Fruit fly (Drosophila melanogaster): ENCODE data around the gene CG42637.

CG42637 gene

dm6 chr3L:19817807-19818531 lies 24.6 kb upstream of the CG42637 start, which contains the start of the genes Fibp and Deaf1 (continued):
- peak; percentile 60 for TF ChIP-seq Fer2 (tag; optimal IDR thresholded peaks at IDR 0.05)
- no peak for TF ChIP-seq tio (GFP tag; optimal IDR thresholded peaks at IDR 0.05)
- TF ChIP-seq NfI (GFP tag; optimal IDR thresholded peaks at IDR 0.05), result peak; percentile 70
- TF ChIP-seq Lpt (GFP tag; optimal IDR thresholded peaks at IDR 0.05), result peak; percentile 25
- peak; percentile 70 for TF ChIP-seq Dek (tag; optimal IDR thresholded peaks at IDR 0.05)
- TF ChIP-seq ssp (GFP tag; IDR thresholded peaks at IDR 0.05), result peak; percentile 62
- TF ChIP-seq CG7928 (GFP tag; optimal IDR thresholded peaks at IDR 0.05), result peak; percentile 6
- TF ChIP-seq CG13296 (GFP tag; optimal IDR thresholded peaks at IDR 0.05), result peak; percentile 42
- TF ChIP-seq CG6791 (GFP tag; IDR thresholded peaks at IDR 0.05; ENCODE audit: partially characterized antibody), result peak; percentile 99
- peak; percentile 64 for TF ChIP-seq twi (tag; optimal IDR thresholded peaks at IDR 0.05)
- TF ChIP-seq Meics (GFP tag; optimal IDR thresholded peaks at IDR 0.05), result peak; percentile 66
- TF ChIP-seq zf30C (GFP tag; optimal IDR thresholded peaks at IDR 0.05), result no peak
- peak; percentile 47; the same call in 1 of the 3 replicates for TF ChIP-seq ken (GFP tag; IDR thresholded peaks at IDR 0.05)
- peak; percentile 26 for TF ChIP-seq emc (GFP tag; optimal IDR thresholded peaks at IDR 0.05)
- no peak for TF ChIP-seq bigmax (GFP tag; optimal IDR thresholded peaks at IDR 0.05)
- TF ChIP-seq slp2 (GFP tag; optimal IDR thresholded peaks at IDR 0.05), result peak; percentile 51
- TF ChIP-seq Elba2 (GFP tag; optimal IDR thresholded peaks at IDR 0.05), result peak; percentile 95
- TF ChIP-seq NK7.1 (GFP tag; optimal IDR thresholded peaks at IDR 0.05), result peak; percentile 57
- peak; percentile 95 for TF ChIP-seq row (GFP tag; IDR thresholded peaks at IDR 0.05)
- TF ChIP-seq mirr (GFP tag; optimal IDR thresholded peaks at IDR 0.05), result peak; percentile 54
- TF ChIP-seq slou (GFP tag; optimal IDR thresholded peaks at IDR 0.05), result peak; percentile 53
- TF ChIP-seq Ptx1 (GFP tag; IDR thresholded peaks at IDR 0.05), result peak; percentile 70
- peak; percentile 68 for TF ChIP-seq CG7556 (GFP tag; optimal IDR thresholded peaks at IDR 0.05)
- peak; percentile 47; the same call in 1 of the 2 replicates for TF ChIP-seq Ada2b (GFP tag; IDR thresholded peaks at IDR 0.05)
- peak; percentile 82 for TF ChIP-seq Hsf (GFP tag; optimal IDR thresholded peaks at IDR 0.05)
- TF ChIP-seq otp (GFP tag; IDR thresholded peaks at IDR 0.05), result no peak
- TF ChIP-seq CG8089 (GFP tag; optimal IDR thresholded peaks at IDR 0.05), result peak; percentile 66
- peak; percentile 74 for TF ChIP-seq CG10147 (GFP tag; optimal IDR thresholded peaks at IDR 0.05)
- no peak for TF ChIP-seq fru (optimal IDR thresholded peaks at IDR 0.05)
- TF ChIP-seq Trl (optimal IDR thresholded peaks at IDR 0.05), result no peak
- TF ChIP-seq Trl (GFP tag; optimal IDR thresholded peaks at IDR 0.05), result peak; percentile 79
- peak; percentile 41 for TF ChIP-seq CG12299 (tag; optimal IDR thresholded peaks at IDR 0.05)
- TF ChIP-seq CG1529 (GFP tag; optimal IDR thresholded peaks at IDR 0.05), result peak; percentile 29
- no peak for TF ChIP-seq tup (GFP tag; optimal IDR thresholded peaks at IDR 0.05)
- TF ChIP-seq CG11456 (GFP tag; IDR thresholded peaks at IDR 0.05), result peak; percentile 81
- TF ChIP-seq tgo (GFP tag; IDR thresholded peaks at IDR 0.05), result peak; percentile 64; the same call in 2 of the 3 replicates
- no peak for TF ChIP-seq Hr78 (GFP tag; optimal IDR thresholded peaks at IDR 0.05)
- no peak for TF ChIP-seq pfk (GFP tag; optimal IDR thresholded peaks at IDR 0.05)
- peak in 1 of 3 experiments; percentile 7 for TF ChIP-seq Stat92E (GFP tag; optimal IDR thresholded peaks at IDR 0.05)
- peak; percentile 71 for TF ChIP-seq al (GFP tag; IDR thresholded peaks at IDR 0.05)
- TF ChIP-seq caup (GFP tag; optimal IDR thresholded peaks at IDR 0.05; ENCODE audit: severe bottlenecking), result peak; percentile 46
- peak; percentile 94 for TF ChIP-seq Med (GFP tag)
- TF ChIP-seq CG6765 (GFP tag; optimal IDR thresholded peaks at IDR 0.05), result no peak
- TF ChIP-seq Blimp-1 (GFP tag; optimal IDR thresholded peaks at IDR 0.05), result peak; percentile 53
- TF ChIP-seq trem (tag; optimal IDR thresholded peaks at IDR 0.05), result peak; percentile 67
- peak; percentile 71 for TF ChIP-seq Mes4 (GFP tag; optimal IDR thresholded peaks at IDR 0.05)
- 0 out of 3 replicates have a peak, but pooled peaks have one; percentile 47 for TF ChIP-seq jigr1 (GFP tag; IDR thresholded peaks at IDR 0.05)
- no peak; the same call in 2 of the 3 replicates for TF ChIP-seq croc (GFP tag; conservative IDR thresholded peaks at IDR 0.05)
- TF ChIP-seq crp (GFP tag; optimal IDR thresholded peaks at IDR 0.05), result peak in 1 of 2 experiments; percentile 43
